Fruit fly (Drosophila melanogaster) whole organism, larva: ENCODE data around the gene NijA.

Experiments used
- noc ChIP-seq: fragments of 200-800 bp; sonication (Bioruptor generic); optimal IDR thresholded peaks from 3 replicates; lab custom pipeline; 2019; ENCODE audit warnings: missing biosample characterization, mild to moderate bottlenecking, missing genetic modification characterization, moderate library complexity

Gene NijA

dm6 chr3L:10652487-10652886 lies 44.2 kb downstream of the NijA start:
- no peak for TF ChIP-seq noc

DNA sequence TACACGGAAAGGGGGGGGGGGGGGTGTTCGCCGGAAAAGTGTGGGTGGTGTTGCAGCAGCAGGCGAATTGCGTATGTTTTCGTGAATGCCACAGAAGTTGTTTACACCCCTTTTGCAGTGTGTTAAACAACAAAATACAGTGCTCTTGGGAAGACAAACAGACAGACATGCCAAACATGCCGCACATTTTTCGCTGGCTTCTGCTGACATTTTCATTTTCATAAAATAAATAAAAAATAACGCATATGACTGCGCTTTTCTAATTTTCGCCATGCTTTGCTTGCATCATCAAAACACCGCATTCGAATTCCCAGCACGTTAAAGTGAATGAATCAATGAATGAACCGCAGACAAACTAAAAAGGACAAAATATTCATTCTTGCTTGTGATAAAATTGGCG lies 45.4 kb downstream of the NijA start:
- TF ChIP-seq noc, result no peak

DNA sequence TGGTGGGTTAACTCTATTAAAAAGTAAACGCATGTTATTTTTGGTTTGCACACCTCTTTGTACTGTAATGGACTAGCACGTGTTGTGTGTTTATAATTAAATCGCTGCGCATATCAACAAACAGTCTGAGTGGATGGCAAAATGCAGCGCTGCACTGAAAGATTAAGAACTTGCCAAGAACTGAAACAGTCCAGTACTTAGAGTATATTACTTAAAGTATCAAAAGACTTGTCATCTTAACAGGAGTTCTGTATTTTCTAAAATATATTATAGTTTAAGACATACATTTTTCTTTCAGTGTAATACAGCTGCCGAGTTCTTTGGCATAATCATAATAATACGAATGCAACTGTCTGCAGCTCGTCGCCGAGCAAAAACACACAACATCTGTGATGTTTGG lies 48.2 kb downstream of the NijA start:
- TF ChIP-seq noc, result no peak

dm6 chr3L:10647158-10647557 lies 49.5 kb downstream of the NijA start:
- TF ChIP-seq noc, result no peak

DNA sequence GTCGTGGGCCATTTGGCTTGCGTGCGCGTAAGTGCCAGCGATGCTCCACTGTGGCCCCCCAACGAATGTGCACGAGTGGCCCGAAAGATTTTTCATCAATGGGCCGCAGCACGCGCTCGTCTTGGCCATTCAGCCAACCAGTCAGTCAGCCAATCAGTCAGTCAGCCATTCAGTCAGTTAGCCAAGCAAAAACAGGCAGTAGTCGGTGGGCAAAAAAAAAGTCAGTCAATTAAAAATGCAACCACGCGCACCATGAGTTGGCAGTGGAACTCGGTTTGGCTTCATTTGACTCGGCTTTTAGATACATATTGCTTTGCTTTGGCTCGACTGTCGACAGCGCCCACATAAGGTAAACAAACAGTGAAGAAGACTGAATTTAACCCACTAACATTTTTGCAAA lies 50.7 kb downstream of the NijA start:
- no peak for TF ChIP-seq noc
